Worm (Caenorhabditis elegans): ENCODE measurements around the gene tes-1.

DNA sequence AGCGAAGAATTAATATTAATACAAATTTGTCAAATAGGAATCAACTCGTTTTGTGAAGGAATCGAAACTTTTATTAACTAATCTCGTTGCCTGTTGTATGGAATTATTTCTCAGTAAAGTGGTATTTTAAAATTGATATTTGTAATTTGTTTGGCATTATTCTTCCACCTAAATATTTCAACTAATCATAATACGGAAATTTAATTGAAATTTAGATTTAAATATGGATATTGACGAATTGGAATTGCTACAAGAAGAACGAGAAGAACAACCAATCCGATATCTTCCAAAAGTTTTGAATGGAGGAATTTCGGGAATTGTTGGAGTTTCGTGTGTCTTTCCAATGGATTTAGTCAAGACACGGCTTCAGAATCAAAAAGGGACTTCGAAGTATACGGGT, 23.6 kb upstream of the tes-1 start, which contains the start of gene slc-25A18.2:
- TF ChIP-seq cog-1 (tag; optimal IDR thresholded peaks at IDR 0.05) (no peak), tab-1 (GFP tag; IDR thresholded peaks at IDR 0.05) (no peak), flt-1 (GFP tag; IDR thresholded peaks at IDR 0.05) (no peak), med-1 (GFP tag; optimal IDR thresholded peaks at IDR 0.05; ENCODE audit: insufficient read depth) (no peak), ztf-29 (GFP tag; IDR thresholded peaks at IDR 0.05) (no peak)
